Worm (Caenorhabditis elegans) whole organism, L3 larva: ENCODE data around the gene zfp-1.

Experiments used
- R02D3.7 ChIP-seq: fragments of 150-350 bp; optimal IDR thresholded peaks from 2 replicates; lab custom pipeline; 2014; ENCODE audit warnings: missing biosample characterization, missing genetic modification characterization
- ZK546.5 ChIP-seq: sonication (generic microtip); optimal IDR thresholded peaks from 2 replicates; lab custom pipeline; 2017; ENCODE audit warnings: missing biosample characterization, missing genetic modification characterization
- aly-2 ChIP-seq: fragments of 150-350 bp; optimal IDR thresholded peaks from 2 replicates; lab custom pipeline; 2014; ENCODE audit warnings: missing biosample characterization, missing genetic modification characterization
- ama-1 ChIP-seq: fragments of 150-350 bp; optimal IDR thresholded peaks from 2 replicates; lab custom pipeline; 2018
- ceh-16 ChIP-seq: sonication (generic microtip); optimal IDR thresholded peaks from 2 replicates; lab custom pipeline; 2017; ENCODE audit warnings: missing biosample characterization, missing genetic modification characterization
- ceh-28 ChIP-seq: fragments of 150-350 bp; optimal IDR thresholded peaks from 2 replicates; lab custom pipeline; 2014; ENCODE audit warnings: missing biosample characterization, missing genetic modification reagents, missing genetic modification characterization
- ceh-82 ChIP-seq: fragments of 150-350 bp; optimal IDR thresholded peaks from 2 replicates; lab custom pipeline; 2014; ENCODE audit warnings: missing biosample characterization, missing genetic modification characterization
- ceh-9 ChIP-seq: sonication (generic microtip); optimal IDR thresholded peaks from 2 replicates; lab custom pipeline; 2018; ENCODE audit warnings: missing biosample characterization, missing genetic modification characterization
- daf-12 ChIP-seq: fragments of 150-350 bp; optimal IDR thresholded peaks from 2 replicates; lab custom pipeline; 2014; ENCODE audit warnings: missing biosample characterization, missing genetic modification reagents, missing genetic modification characterization
- egl-27 ChIP-seq: sonication (generic microtip); optimal IDR thresholded peaks from 4 replicates; lab custom pipeline; 2017; ENCODE audit warnings: missing biosample characterization, missing genetic modification reagents, missing genetic modification characterization
- egl-5 ChIP-seq: fragments of 150-350 bp; optimal IDR thresholded peaks from 2 replicates; lab custom pipeline; 2017; ENCODE audit warnings: missing biosample characterization, missing genetic modification reagents, missing genetic modification characterization, inconsistent platforms
- elt-1 ChIP-seq: fragments of 150-350 bp; optimal IDR thresholded peaks from 2 replicates; lab custom pipeline; 2014; ENCODE audit warnings: missing biosample characterization, missing genetic modification characterization
- elt-2 ChIP-seq: sonication (generic microtip); optimal IDR thresholded peaks from 2 replicates; lab custom pipeline; 2016; ENCODE audit warnings: missing genetic modification reagents, mild to moderate bottlenecking, missing genetic modification characterization, missing compliant biosample characterization
- elt-3 ChIP-seq, 3 experiments: fragments of 150-350 bp in 1 of 3; sonication (generic microtip) in 2 of 3; optimal IDR thresholded peaks; 2 replicates in 2 of 3; 4 replicates in 1 of 3; lab custom pipeline; 2014 to 2017; ENCODE audit warnings: missing biosample characterization in 3 of 3, missing genetic modification characterization in 3 of 3
- eor-1 ChIP-seq, 2 experiments: fragments of 150-350 bp; optimal IDR thresholded peaks; 2 replicates each; lab custom pipeline; 2014 to 2018; ENCODE audit warnings: missing biosample characterization in 2 of 2, missing genetic modification characterization in 2 of 2
- fkh-10 ChIP-seq: sonication (generic microtip); optimal IDR thresholded peaks from 2 replicates; lab custom pipeline; 2017; ENCODE audit warnings: missing biosample characterization, missing genetic modification reagents, missing genetic modification characterization
- fkh-2 ChIP-seq: fragments of 150-350 bp; optimal IDR thresholded peaks from 2 replicates; lab custom pipeline; 2014; ENCODE audit warnings: missing biosample characterization, missing genetic modification reagents, missing genetic modification characterization
- fos-1 ChIP-seq: fragments of 150-350 bp; optimal IDR thresholded peaks from 2 replicates; lab custom pipeline; 2014; ENCODE audit warnings: missing biosample characterization, missing genetic modification characterization
- hmg-11 ChIP-seq: sonication (generic microtip); optimal IDR thresholded peaks from 2 replicates; lab custom pipeline; 2016; ENCODE audit warnings: missing genetic modification characterization, missing compliant biosample characterization
- jun-1 ChIP-seq: fragments of 150-350 bp; optimal IDR thresholded peaks from 2 replicates; lab custom pipeline; 2014; ENCODE audit warnings: missing biosample characterization, missing genetic modification reagents, missing genetic modification characterization
- lin-15B ChIP-seq: fragments of 150-350 bp; optimal IDR thresholded peaks from 2 replicates; lab custom pipeline; 2014; ENCODE audit warnings: missing biosample characterization, missing genetic modification characterization
- lin-39 ChIP-seq: fragments of 150-350 bp; optimal IDR thresholded peaks from 2 replicates; lab custom pipeline; 2018; ENCODE audit warnings: missing biosample characterization, missing genetic modification reagents, missing genetic modification characterization
- lsy-12 ChIP-seq: sonication (generic microtip); optimal IDR thresholded peaks from 2 replicates; lab custom pipeline; 2016; ENCODE audit warnings: mild to moderate bottlenecking, missing genetic modification characterization, missing compliant biosample characterization
- mdl-1 ChIP-seq: fragments of 150-350 bp; optimal IDR thresholded peaks from 2 replicates; lab custom pipeline; 2014; ENCODE audit warnings: missing biosample characterization, missing genetic modification characterization
- mml-1 ChIP-seq: fragments of 150-350 bp; sonication (generic microtip); optimal IDR thresholded peaks from 3 replicates; lab custom pipeline; 2014; ENCODE audit warnings: missing biosample characterization, missing genetic modification characterization
- nfya-1 ChIP-seq: sonication (generic microtip); optimal IDR thresholded peaks from 2 replicates; lab custom pipeline; 2017; ENCODE audit warnings: missing genetic modification characterization, mild to moderate bottlenecking, missing compliant biosample characterization, antibody characterized with exemption, moderate library complexity; ENCODE audit not compliant: insufficient read depth
- nhr-11 ChIP-seq: fragments of 150-350 bp; optimal IDR thresholded peaks from 2 replicates; lab custom pipeline; 2014; ENCODE audit warnings: missing biosample characterization, missing genetic modification characterization
- nhr-12 ChIP-seq: fragments of 150-350 bp; optimal IDR thresholded peaks from 2 replicates; lab custom pipeline; 2014; ENCODE audit warnings: missing biosample characterization, missing genetic modification characterization
- nhr-23 ChIP-seq: fragments of 150-350 bp; optimal IDR thresholded peaks from 2 replicates; lab custom pipeline; 2014; ENCODE audit warnings: missing biosample characterization, missing genetic modification reagents, missing genetic modification characterization
- nhr-237 ChIP-seq: fragments of 150-350 bp; optimal IDR thresholded peaks from 2 replicates; lab custom pipeline; 2014; ENCODE audit warnings: missing biosample characterization, missing genetic modification characterization
- nhr-25 ChIP-seq: sonication (generic microtip); optimal IDR thresholded peaks from 2 replicates; lab custom pipeline; 2017; ENCODE audit warnings: missing biosample characterization, missing genetic modification characterization
- nhr-28 ChIP-seq: fragments of 150-350 bp; optimal IDR thresholded peaks from 2 replicates; lab custom pipeline; 2014; ENCODE audit warnings: missing biosample characterization, missing genetic modification characterization
- nhr-43 ChIP-seq: sonication (generic microtip); optimal IDR thresholded peaks from 2 replicates; lab custom pipeline; 2016; ENCODE audit warnings: mild to moderate bottlenecking, missing genetic modification characterization, missing compliant biosample characterization; ENCODE audit not compliant: poor library complexity, severe bottlenecking
- nhr-67 ChIP-seq: fragments of 150-350 bp; optimal IDR thresholded peaks from 2 replicates; lab custom pipeline; 2014; ENCODE audit warnings: missing biosample characterization, missing genetic modification characterization
- nhr-76 ChIP-seq: fragments of 150-350 bp; sonication (generic microtip); optimal IDR thresholded peaks from 5 replicates; lab custom pipeline; 2014; ENCODE audit warnings: missing biosample characterization, missing genetic modification characterization
- nhr-77 ChIP-seq: fragments of 150-350 bp; optimal IDR thresholded peaks from 2 replicates; lab custom pipeline; 2014; ENCODE audit warnings: missing biosample characterization, missing genetic modification characterization
- pha-4 ChIP-seq: fragments of 150-350 bp; optimal IDR thresholded peaks from 2 replicates; lab custom pipeline; 2014; ENCODE audit warnings: missing biosample characterization, missing genetic modification reagents, missing genetic modification characterization
- pqm-1 ChIP-seq: fragments of 150-350 bp; optimal IDR thresholded peaks from 2 replicates; lab custom pipeline; 2017; ENCODE audit warnings: missing biosample characterization, missing genetic modification characterization, inconsistent platforms
- sea-2 ChIP-seq: fragments of 150-350 bp; sonication (generic microtip); optimal IDR thresholded peaks from 4 replicates; lab custom pipeline; 2014; ENCODE audit warnings: missing biosample characterization, missing genetic modification reagents, missing genetic modification characterization
- skn-1 ChIP-seq: fragments of 150-350 bp; optimal IDR thresholded peaks from 2 replicates; lab custom pipeline; 2014; ENCODE audit warnings: missing biosample characterization, missing genetic modification characterization
- snpc-4 ChIP-seq: fragments of 150-350 bp; optimal IDR thresholded peaks from 2 replicates; lab custom pipeline; 2014; ENCODE audit warnings: missing biosample characterization, missing genetic modification characterization
- tbx-2 ChIP-seq: sonication (generic microtip); optimal IDR thresholded peaks from 2 replicates; lab custom pipeline; 2016; ENCODE audit warnings: mild to moderate bottlenecking, missing genetic modification characterization, missing compliant biosample characterization
- unc-39 ChIP-seq: sonication (generic microtip); optimal IDR thresholded peaks from 4 replicates; lab custom pipeline; 2017; ENCODE audit warnings: missing biosample characterization, missing genetic modification characterization
- unc-62 ChIP-seq: fragments of 150-350 bp; sonication (generic microtip); optimal IDR thresholded peaks from 4 replicates; lab custom pipeline; 2014; ENCODE audit warnings: missing biosample characterization, missing genetic modification reagents, missing genetic modification characterization
- zag-1 ChIP-seq: fragments of 150-350 bp; optimal IDR thresholded peaks from 2 replicates; lab custom pipeline; 2014; ENCODE audit warnings: missing biosample characterization, missing genetic modification characterization
- ztf-11 ChIP-seq: fragments of 150-350 bp; optimal IDR thresholded peaks from 2 replicates; lab custom pipeline; 2014; ENCODE audit warnings: missing biosample characterization, missing genetic modification characterization
- ztf-4 ChIP-seq: fragments of 150-350 bp; optimal IDR thresholded peaks from 2 replicates; lab custom pipeline; 2014; ENCODE audit warnings: missing biosample characterization, missing genetic modification characterization

zfp-1 gene

DNA sequence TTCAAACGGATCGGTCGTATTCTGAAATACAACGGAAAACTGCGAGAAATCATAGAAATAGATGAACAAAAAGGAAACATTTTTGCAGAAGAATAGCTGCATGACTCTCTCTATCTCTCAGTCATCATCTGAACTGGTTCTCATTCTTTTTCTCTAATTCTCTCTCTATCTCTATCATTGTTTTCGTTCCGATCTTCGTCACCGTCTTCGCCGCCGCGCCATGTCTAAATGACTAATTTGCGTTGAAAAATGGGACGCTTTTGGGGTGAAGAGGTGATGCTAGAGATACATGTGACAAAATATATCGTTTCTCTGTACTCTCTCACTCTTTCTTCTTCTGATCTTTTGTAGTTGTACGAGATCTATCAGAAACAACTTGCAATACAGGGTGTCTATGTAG is 10.9 kb upstream of the zfp-1 start:
- TF ChIP-seq lin-39, result peak; percentile 62
- TF ChIP-seq nhr-77 (tag; lab: Kevin White, UChicago), result no peak
- TF ChIP-seq tbx-2 (tag; lab: Kevin White, UChicago), result peak; percentile 21
- TF ChIP-seq nfya-1 (tag; lab: Kevin White, UChicago), result peak; percentile 55
- peak; percentile 44 for TF ChIP-seq fos-1 (tag; lab: Kevin White, UChicago)
- peak; percentile 97 for TF ChIP-seq nhr-23
- TF ChIP-seq mdl-1, result peak; percentile 78
- peak; percentile 78 for TF ChIP-seq egl-5 (tag; lab: Kevin White, UChicago)
- peak; percentile 23 for TF ChIP-seq skn-1
- peak; percentile 8 for TF ChIP-seq lin-15B (tag; lab: Kevin White, UChicago)
- peak; percentile 93 for TF ChIP-seq nhr-25 (tag; lab: Kevin White, UChicago)
- TF ChIP-seq fkh-10 (GFP tag; lab: Kevin White, UChicago), result no peak
- TF ChIP-seq fkh-2 (tag; lab: Kevin White, UChicago), result no peak
- TF ChIP-seq nhr-43, result peak; percentile 81
- peak; percentile 48 for TF ChIP-seq elt-1 (tag; lab: Kevin White, UChicago)
- no peak for TF ChIP-seq elt-3 (tag; optimal IDR thresholded peaks at IDR 0.05; lab: Kevin White, UChicago)
- TF ChIP-seq ceh-9 (tag; lab: Kevin White, UChicago), result no peak

- TF ChIP-seq nfya-1 (tag; lab: Kevin White, UChicago), result peak; percentile 62
- TF ChIP-seq nhr-67 (tag; lab: Kevin White, UChicago), result no peak
- TF ChIP-seq lin-39, result peak; percentile 68
These were observed 9.3 kb upstream of the zfp-1 start for ce11 chrIII:8782080-8782479.

DNA sequence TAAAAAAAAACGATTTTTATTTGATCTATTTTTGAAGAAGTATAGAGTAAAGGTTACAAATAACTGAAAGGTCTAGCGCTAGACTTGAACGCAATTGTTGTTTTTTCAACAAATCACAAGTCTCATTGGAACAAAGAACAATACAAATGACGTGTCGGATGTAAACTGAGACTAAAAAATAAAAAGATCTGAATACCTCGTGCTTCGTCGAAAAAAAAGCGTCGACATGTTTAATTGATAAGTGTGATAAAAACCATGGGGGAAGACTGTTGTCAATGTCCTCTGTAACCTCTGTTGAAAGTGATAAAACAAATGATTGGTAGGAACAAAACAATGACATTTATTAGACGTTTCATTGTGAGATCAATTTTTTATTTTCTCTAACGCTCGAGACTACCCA is 8.6 kb upstream of the zfp-1 start:
- peak; percentile 10 for TF ChIP-seq nhr-25 (tag; lab: Kevin White, UChicago)
- peak; percentile 6 for TF ChIP-seq pha-4
- no peak for TF ChIP-seq ama-1 (lab: Kevin White, UChicago)
- TF ChIP-seq lin-39, result no peak
- TF ChIP-seq elt-2, result peak; percentile 74
- TF ChIP-seq lin-15B (tag; lab: Kevin White, UChicago), result no peak
- TF ChIP-seq daf-12, result no peak
- TF ChIP-seq nfya-1 (tag; lab: Kevin White, UChicago), result peak; percentile 21
- TF ChIP-seq skn-1, result no peak
- TF ChIP-seq elt-3 (tag; optimal IDR thresholded peaks at IDR 0.05; lab: Kevin White, UChicago), result no peak
- no peak for TF ChIP-seq nhr-28 (tag; lab: Kevin White, UChicago)
- no peak for TF ChIP-seq ceh-28 (tag; lab: Kevin White, UChicago)
- TF ChIP-seq unc-62 (GFP tag; lab: Kevin White, UChicago), result no peak
- TF ChIP-seq R02D3.7 (tag; lab: Kevin White, UChicago), result no peak
- TF ChIP-seq fkh-10 (GFP tag; lab: Kevin White, UChicago), result no peak
- no peak for TF ChIP-seq nhr-12 (tag; lab: Kevin White, UChicago)
- TF ChIP-seq fos-1 (tag; lab: Kevin White, UChicago), result no peak
- no peak for TF ChIP-seq nhr-237
- no peak for TF ChIP-seq ceh-16 (tag; lab: Kevin White, UChicago)
- TF ChIP-seq ZK546.5 (tag; lab: Kevin White, UChicago), result no peak
- TF ChIP-seq ceh-82 (tag; lab: Kevin White, UChicago), result no peak
- no peak for TF ChIP-seq egl-5 (tag; lab: Kevin White, UChicago)
- no peak for TF ChIP-seq mml-1 (tag; lab: Kevin White, UChicago)
- no peak for TF ChIP-seq ztf-11
- TF ChIP-seq eor-1 (tag; optimal IDR thresholded peaks at IDR 0.05; lab: Kevin White, UChicago), result no peak
- TF ChIP-seq aly-2 (tag; lab: Kevin White, UChicago), result no peak
- TF ChIP-seq lsy-12, result no peak
- TF ChIP-seq sea-2 (GFP tag; lab: Kevin White, UChicago), result no peak
- peak; percentile 17 for TF ChIP-seq jun-1 (tag; lab: Kevin White, UChicago)
- TF ChIP-seq zag-1 (tag; lab: Kevin White, UChicago), result no peak
- TF ChIP-seq egl-27, result no peak
- TF ChIP-seq hmg-11 (tag; lab: Kevin White, UChicago), result no peak
- TF ChIP-seq mdl-1, result no peak
- TF ChIP-seq elt-1 (tag; lab: Kevin White, UChicago), result no peak
- no peak for TF ChIP-seq nhr-67 (tag; lab: Kevin White, UChicago)
- no peak for TF ChIP-seq nhr-23
- no peak for TF ChIP-seq snpc-4
- TF ChIP-seq nhr-43, result no peak
- TF ChIP-seq nhr-77 (tag; lab: Kevin White, UChicago), result no peak
- no peak for TF ChIP-seq fkh-2 (tag; lab: Kevin White, UChicago)
- TF ChIP-seq pqm-1 (tag; lab: Kevin White, UChicago), result peak; percentile 75
- TF ChIP-seq ztf-4 (tag; lab: Kevin White, UChicago), result no peak
- no peak for TF ChIP-seq nhr-76
- TF ChIP-seq ceh-9 (tag; lab: Kevin White, UChicago), result no peak
- no peak for TF ChIP-seq tbx-2 (tag; lab: Kevin White, UChicago)
- TF ChIP-seq nhr-11, result no peak
- no peak for TF ChIP-seq unc-39 (tag; lab: Kevin White, UChicago)
